Worm (Caenorhabditis elegans) whole organism, early embryonic: Measurements from ENCODE around the gene Y46H3D.1.
"Not testable (repeated sequence)": the region's sequence is repeated elsewhere in the genome, so short reads cannot be mapped to it uniquely, and the experiment has no call there.

ENCODE experiments used
- B0310.2 ChIP-seq: sonication (generic microtip); optimal IDR thresholded peaks from 2 replicates; lab custom pipeline; 2016; ENCODE audit warnings: mild to moderate bottlenecking, missing genetic modification characterization, missing compliant biosample characterization
- F13C5.2 ChIP-seq: sonication (generic microtip); optimal IDR thresholded peaks from 2 replicates; lab custom pipeline; 2017; ENCODE audit warnings: mild to moderate bottlenecking, missing genetic modification characterization, inconsistent platforms, missing compliant biosample characterization
- ama-1 ChIP-seq: fragments of 150-350 bp; optimal IDR thresholded peaks from 2 replicates; lab custom pipeline; 2014
- ceh-13 ChIP-seq: fragments of 200-800 bp; sonication (Bioruptor generic); optimal IDR thresholded peaks from 2 replicates; lab custom pipeline; 2018; ENCODE audit warnings: mild to moderate bottlenecking, missing genetic modification characterization, missing compliant biosample characterization
- ceh-36 ChIP-seq: sonication (generic microtip); optimal IDR thresholded peaks from 2 replicates; lab custom pipeline; 2016; ENCODE audit warnings: missing genetic modification characterization, inconsistent platforms, missing compliant biosample characterization
- ets-7 ChIP-seq: sonication (generic microtip); optimal IDR thresholded peaks from 2 replicates; lab custom pipeline; 2016; ENCODE audit warnings: missing genotype, missing genetic modification characterization, missing compliant biosample characterization
- flt-1 ChIP-seq: fragments of 200-800 bp; sonication (Bioruptor generic); IDR thresholded peaks from 2 replicates; pipeline ENCODE4 v1.3.6; 2022; ENCODE audit warnings: missing genetic modification characterization, missing compliant biosample characterization
- hmbx-1 ChIP-seq: sonication (generic microtip); optimal IDR thresholded peaks from 2 replicates; lab custom pipeline; 2016; ENCODE audit warnings: mild to moderate bottlenecking, missing genetic modification characterization, missing compliant biosample characterization
- hmg-4 ChIP-seq: fragments of 200-800 bp; sonication (Bioruptor generic); optimal IDR thresholded peaks from 2 replicates; lab custom pipeline; 2018; ENCODE audit warnings: mild to moderate bottlenecking, missing genetic modification characterization, missing compliant biosample characterization
- hnd-1 ChIP-seq: sonication (generic microtip); optimal IDR thresholded peaks from 2 replicates; lab custom pipeline; 2016; ENCODE audit warnings: missing genetic modification characterization, missing compliant biosample characterization
- pes-1 ChIP-seq: fragments of 200-800 bp; sonication (Bioruptor generic); IDR thresholded peaks from 2 replicates; pipeline ENCODE4 v1.3.6; 2022; ENCODE audit warnings: missing genetic modification reagents, missing genetic modification characterization, missing compliant biosample characterization
- scrt-1 ChIP-seq: fragments of 200-800 bp; sonication (Bioruptor generic); IDR thresholded peaks from 2 replicates; pipeline ENCODE4 v1.3.6; 2022; ENCODE audit warnings: missing genetic modification characterization, missing compliant biosample characterization
- sea-1 ChIP-seq: fragments of 200-800 bp; sonication (Bioruptor generic); conservative IDR thresholded peaks from 2 replicates; pipeline ENCODE4 v1.3.6; 2022; ENCODE audit warnings: missing genetic modification characterization, missing compliant biosample characterization
- tbx-11 ChIP-seq: fragments of 200-800 bp; sonication (Bioruptor generic); IDR thresholded peaks from 2 replicates; pipeline ENCODE4 v1.3.6; 2022; ENCODE audit warnings: missing genetic modification characterization, missing compliant biosample characterization

Y46H3D.1 gene

ce11 chrV:1668216-1668615, 25.9 kb downstream of the Y46H3D.1 start, which contains the start of gene irld-42:
irld-42 (plus strand) TSS chrV:1668516.
- TF ChIP-seq ceh-13 (GFP tag; lab: Kevin White, UChicago) (no peak), pes-1 (GFP tag; lab: Robert Waterston, UW) (no peak)

- TF ChIP-seq ama-1 (lab: Kevin White, UChicago) (no peak), ets-7 (no peak), pes-1 (GFP tag; lab: Robert Waterston, UW) (no peak), hmbx-1 (tag; lab: Kevin White, UChicago) (no peak), scrt-1 (GFP tag; lab: Robert Waterston, UW) (no peak), ceh-36 (tag; lab: Kevin White, UChicago) (no peak), B0310.2 (tag; lab: Kevin White, UChicago) (no peak), hnd-1 (tag; lab: Kevin White, UChicago) (no peak), sea-1 (GFP tag; lab: Robert Waterston, UW) (no peak), flt-1 (no peak), tbx-11 (no peak)
These were observed 35.9 kb downstream of the Y46H3D.1 start, which contains the start of gene srw-98 for ce11 chrV:1678228-1678627. srw-98 (minus strand) TSS chrV:1678328.

DNA sequence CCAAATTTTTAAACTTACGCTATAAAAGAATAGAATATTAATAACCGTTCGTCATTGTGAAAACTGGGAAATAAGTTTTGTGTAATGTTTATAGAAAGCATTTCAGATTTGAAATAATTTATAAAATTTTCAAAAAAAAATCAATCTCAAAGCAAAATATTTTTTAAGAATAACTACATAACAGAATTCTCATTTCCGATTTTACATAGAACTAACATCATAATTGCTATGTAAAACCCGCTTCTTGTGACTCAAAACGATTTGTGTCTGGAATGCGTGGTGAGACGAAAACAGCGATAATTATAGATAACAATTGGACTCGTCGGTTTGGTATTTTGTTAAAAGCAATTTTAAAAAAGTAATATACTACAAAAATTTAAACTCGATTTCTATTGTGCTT, 38.5 kb downstream of the Y46H3D.1 start, which contains the start of gene srw-91:
srw-91 (minus strand) TSS at position 101 of the 400 bp plus-strand sequence.
- TF ChIP-seq hnd-1 (tag; lab: Kevin White, UChicago): no peak
- no peak for TF ChIP-seq scrt-1 (GFP tag; lab: Robert Waterston, UW)
- TF ChIP-seq hmg-4: no peak
- TF ChIP-seq flt-1: no peak
- TF ChIP-seq ceh-36 (tag; lab: Kevin White, UChicago): no peak

ce11 chrV:1682279-1682678, 40.0 kb downstream of the Y46H3D.1 start, which contains the start of gene srh-3:
srh-3 (plus strand) TSS chrV:1682579.
- no peak for TF ChIP-seq ets-7
- TF ChIP-seq scrt-1 (GFP tag; lab: Robert Waterston, UW): no peak
- TF ChIP-seq sea-1 (GFP tag; lab: Robert Waterston, UW): no peak
- no peak for TF ChIP-seq F13C5.2

ce11 chrV:1685328-1685727, 43.0 kb downstream of the Y46H3D.1 start, which contains the start of gene srh-5:
srh-5 (plus strand) TSS chrV:1685628.
- no peak for TF ChIP-seq sea-1 (GFP tag; lab: Robert Waterston, UW)
- no peak for TF ChIP-seq hnd-1 (tag; lab: Kevin White, UChicago)

DNA sequence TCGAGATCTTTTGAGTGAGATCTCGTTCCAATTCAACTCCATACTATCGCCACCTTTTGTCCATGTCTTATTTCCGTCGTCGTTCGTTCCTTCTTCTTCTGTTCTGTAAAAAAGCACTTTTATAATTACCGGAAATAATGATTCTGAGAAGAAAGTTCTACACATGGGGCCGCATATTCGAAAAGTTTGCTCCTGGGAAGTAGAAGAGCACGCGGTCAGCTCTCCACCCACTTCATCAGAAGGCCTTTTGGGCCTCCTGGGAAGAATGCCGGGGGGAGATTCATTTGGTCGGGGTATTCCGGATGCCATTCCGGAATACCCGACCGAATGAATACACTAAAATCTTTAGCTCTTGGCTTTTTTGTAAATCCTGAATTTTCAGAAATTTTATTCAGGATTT, 50.2 kb downstream of the Y46H3D.1 start, which contains the start of gene Y46H3C.5:
Y46H3C.5 (minus strand) TSS at position 2 of the 400 bp plus-strand sequence.
- not testable (repeated sequence) for TF ChIP-seq pes-1 (GFP tag; lab: Robert Waterston, UW); sea-1 (GFP tag; lab: Robert Waterston, UW); ets-7
